Fruit fly (Drosophila melanogaster): Measurements from ENCODE around the gene Ggamma30A.

Ggamma30A gene

DNA sequence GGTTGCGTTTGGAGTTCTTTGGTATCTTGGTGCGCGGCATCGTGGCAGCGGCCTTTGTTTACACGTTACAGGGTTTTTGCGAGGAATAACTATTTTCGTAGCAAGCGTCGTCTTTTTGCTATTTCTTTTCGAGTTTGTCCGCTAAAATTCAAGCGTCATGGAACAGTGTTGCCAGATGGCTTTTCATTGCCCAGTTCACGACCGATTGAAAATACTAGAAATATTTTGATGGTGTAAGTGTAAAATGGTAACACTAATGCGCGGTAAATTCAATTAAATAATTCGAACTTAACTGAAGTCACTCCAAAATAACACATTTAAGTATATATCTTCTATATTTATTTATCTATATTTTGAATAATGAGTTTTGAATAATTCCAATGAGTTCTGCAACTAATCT lies 3.4 kb upstream of the Ggamma30A start, which contains the start of gene borr (continued):
- no peak for TF ChIP-seq Hr78 (GFP tag; optimal IDR thresholded peaks at IDR 0.05)
- TF ChIP-seq CG16863 (GFP tag; optimal IDR thresholded peaks at IDR 0.05), result no peak
- TF ChIP-seq Dll (GFP tag; IDR thresholded peaks at IDR 0.05; ENCODE audit: partially characterized antibody), result no peak
- no peak for TF ChIP-seq CG8359 (GFP tag; optimal IDR thresholded peaks at IDR 0.05; ENCODE audit: borderline replicate concordance)
- TF ChIP-seq az2 (GFP tag; optimal IDR thresholded peaks at IDR 0.05), result peak; percentile 1
- TF ChIP-seq Lim3 (GFP tag; IDR thresholded peaks at IDR 0.05), result no peak
- no peak for TF ChIP-seq crc (GFP tag; optimal IDR thresholded peaks at IDR 0.05)
- peak; percentile 8 for TF ChIP-seq phol (tag; optimal IDR thresholded peaks at IDR 0.05)
- TF ChIP-seq CG3163 (GFP tag; optimal IDR thresholded peaks at IDR 0.05), result no peak
- TF ChIP-seq CG9215 (GFP tag; IDR thresholded peaks at IDR 0.05), result no peak
- TF ChIP-seq Sin3A (optimal IDR thresholded peaks at IDR 0.05), result peak; percentile 28
- TF ChIP-seq CG9797 (GFP tag; optimal IDR thresholded peaks at IDR 0.05), result peak; percentile 75
- TF ChIP-seq CrebB (tag; optimal IDR thresholded peaks at IDR 0.05), result no peak
- TF ChIP-seq CG4617 (GFP tag; optimal IDR thresholded peaks at IDR 0.05; ENCODE audit: borderline replicate concordance), result peak; percentile 13
- no peak for TF ChIP-seq chinmo (GFP tag; IDR thresholded peaks at IDR 0.05; ENCODE audit: partially characterized antibody)
- TF ChIP-seq kni (GFP tag; optimal IDR thresholded peaks at IDR 0.05), result no peak
- TF ChIP-seq gfzf (GFP tag; optimal IDR thresholded peaks at IDR 0.05), result peak; percentile 77
- no peak for TF ChIP-seq jigr1 (GFP tag; IDR thresholded peaks at IDR 0.05)
- no peak for TF ChIP-seq CG11085 (GFP tag; IDR thresholded peaks at IDR 0.05)
- TF ChIP-seq HmgZ (tag; optimal IDR thresholded peaks at IDR 0.05), result peak; percentile 19
- no peak for TF ChIP-seq Abd-B (GFP tag; optimal IDR thresholded peaks at IDR 0.05)
- no peak for TF ChIP-seq nom (GFP tag; optimal IDR thresholded peaks at IDR 0.05)
- TF ChIP-seq hb (GFP tag; IDR thresholded peaks at IDR 0.05; ENCODE audit: partially characterized antibody), result no peak
- no peak for TF ChIP-seq CG12236 (GFP tag; optimal IDR thresholded peaks at IDR 0.05)
- no peak for TF ChIP-seq psq (GFP tag; optimal IDR thresholded peaks at IDR 0.05)
- TF ChIP-seq CG8290 (GFP tag; optimal IDR thresholded peaks at IDR 0.05), result no peak
- no peak for TF ChIP-seq CG8290 (tag; optimal IDR thresholded peaks at IDR 0.05)
- peak; percentile 12 for TF ChIP-seq Ets97D (GFP tag; optimal IDR thresholded peaks at IDR 0.05)
- no peak for TF ChIP-seq Meics (GFP tag; optimal IDR thresholded peaks at IDR 0.05)
- TF ChIP-seq bigmax (GFP tag; optimal IDR thresholded peaks at IDR 0.05), result no peak
- TF ChIP-seq CG9437 (GFP tag; optimal IDR thresholded peaks at IDR 0.05), result no peak
- peak; percentile 71 for TF ChIP-seq stwl (tag; optimal IDR thresholded peaks at IDR 0.05)
- peak; percentile 98 for TF ChIP-seq Dp (GFP tag; optimal IDR thresholded peaks at IDR 0.05)
- no peak for TF ChIP-seq exex (tag; optimal IDR thresholded peaks at IDR 0.05)
- peak; percentile 4 for TF ChIP-seq MESR4 (GFP tag; optimal IDR thresholded peaks at IDR 0.05)
- TF ChIP-seq CG11696 (GFP tag; IDR thresholded peaks at IDR 0.05), result no peak
- TF ChIP-seq CG7556 (GFP tag; optimal IDR thresholded peaks at IDR 0.05), result no peak
- no peak for TF ChIP-seq wek (GFP tag; optimal IDR thresholded peaks at IDR 0.05)
- no peak for TF ChIP-seq CG7357 (GFP tag; IDR thresholded peaks at IDR 0.05)
- TF ChIP-seq CG17912 (GFP tag; optimal IDR thresholded peaks at IDR 0.05), result no peak
- no peak for TF ChIP-seq Ssrp (tag; optimal IDR thresholded peaks at IDR 0.05)
- no peak for TF ChIP-seq HLH4C (GFP tag; IDR thresholded peaks at IDR 0.05; ENCODE audit: partially characterized antibody)
- TF ChIP-seq Aef1 (GFP tag; IDR thresholded peaks at IDR 0.05), result no peak
- no peak for TF ChIP-seq Mes4 (GFP tag; optimal IDR thresholded peaks at IDR 0.05)
- TF ChIP-seq CG31365 (tag; optimal IDR thresholded peaks at IDR 0.05), result no peak
- no peak for TF ChIP-seq Dad (GFP tag; optimal IDR thresholded peaks at IDR 0.05)
- no peak for TF ChIP-seq gro (GFP tag; optimal IDR thresholded peaks at IDR 0.05)
- TF ChIP-seq CG17802 (tag; optimal IDR thresholded peaks at IDR 0.05), result no peak
- TF ChIP-seq CG10267 (tag; optimal IDR thresholded peaks at IDR 0.05), result peak; percentile 19
- peak; percentile 79 for TF ChIP-seq Myb (GFP tag; optimal IDR thresholded peaks at IDR 0.05)
- no peak for TF ChIP-seq wor (GFP tag; IDR thresholded peaks at IDR 0.05)
- TF ChIP-seq dan (GFP tag; IDR thresholded peaks at IDR 0.05), result no peak
